Fruit fly (Drosophila melanogaster) whole organism, embryonic: ENCODE data around the gene Qsox2.

ENCODE experiments used
- B-H1 ChIP-seq: fragments of 200-800 bp; sonication (Bioruptor generic); IDR thresholded peaks from 3 replicates; pipeline ENCODE4 v1.3.6; 2022; ENCODE audit warnings: missing biosample characterization, missing genetic modification characterization
- BEAF-32 ChIP-seq: fragments of 200-800 bp; sonication (Bioruptor generic); optimal IDR thresholded peaks from 3 replicates; lab custom pipeline; 2017; ENCODE audit warnings: missing biosample characterization, missing genetic modification characterization, mild to moderate bottlenecking, moderate library complexity, missing genetic modification reagents
- CG10321 ChIP-seq: fragments of 200-800 bp; sonication (Bioruptor generic); IDR thresholded peaks from 2 replicates; pipeline ENCODE4 v1.3.6; 2022; ENCODE audit warnings: missing biosample characterization, missing genetic modification characterization
- CG10565 ChIP-seq: fragments of 200-800 bp; sonication (Bioruptor generic); optimal IDR thresholded peaks from 3 replicates; lab custom pipeline; 2016; ENCODE audit warnings: missing biosample characterization, mild to moderate bottlenecking, missing genetic modification characterization
- CG10959 ChIP-seq: fragments of 200-800 bp; sonication (Bioruptor generic); IDR thresholded peaks from 2 replicates; pipeline ENCODE4 v1.3.6; 2022; ENCODE audit warnings: missing biosample characterization, missing genetic modification characterization
- CG11560 ChIP-seq: fragments of 200-800 bp; sonication (Bioruptor generic); IDR thresholded peaks from 3 replicates; pipeline ENCODE4 v1.3.6; 2022; ENCODE audit warnings: missing biosample characterization, missing genetic modification characterization
- CG12155 ChIP-seq: fragments of 200-800 bp; sonication (Bioruptor generic); optimal IDR thresholded peaks from 3 replicates; lab custom pipeline; 2016; ENCODE audit warnings: missing biosample characterization, missing genetic modification characterization
- CG13287 ChIP-seq: fragments of 200-800 bp; sonication (Bioruptor generic); IDR thresholded peaks from 2 replicates; pipeline ENCODE4 v1.3.6; 2022; ENCODE audit warnings: missing biosample characterization, missing genetic modification characterization; ENCODE audit not compliant: partially characterized antibody
- CG1529 ChIP-seq: fragments of 200-800 bp; sonication (Bioruptor generic); optimal IDR thresholded peaks from 3 replicates; lab custom pipeline; 2018; ENCODE audit warnings: missing biosample characterization, missing genetic modification characterization
- CG17186 ChIP-seq: fragments of 200-800 bp; sonication (Bioruptor generic); optimal IDR thresholded peaks from 3 replicates; lab custom pipeline; 2017; ENCODE audit warnings: missing biosample characterization, missing genetic modification reagents, missing genetic modification characterization
- CG17328 ChIP-seq: fragments of 200-800 bp; sonication (Bioruptor generic); IDR thresholded peaks from 2 replicates; pipeline ENCODE4 v1.3.6; 2022; ENCODE audit warnings: missing biosample characterization, missing genetic modification characterization
- CG17361 ChIP-seq: fragments of 200-800 bp; sonication (Bioruptor generic); IDR thresholded peaks from 3 replicates; pipeline ENCODE4 v1.3.6; 2022; ENCODE audit warnings: missing biosample characterization, missing genetic modification characterization
- CG18011 ChIP-seq: fragments of 200-800 bp; sonication (Bioruptor generic); optimal IDR thresholded peaks from 2 replicates; lab custom pipeline; 2017; ENCODE audit warnings: missing biosample characterization, missing genetic modification characterization, mild to moderate bottlenecking, moderate library complexity, missing genotype
- CG18476 ChIP-seq: fragments of 200-800 bp; sonication (Bioruptor generic); optimal IDR thresholded peaks from 2 replicates; lab custom pipeline; 2016; ENCODE audit warnings: missing biosample characterization, mild to moderate bottlenecking, missing genetic modification characterization
- CG2199 ChIP-seq: fragments of 200-800 bp; sonication (Bioruptor generic); IDR thresholded peaks from 3 replicates; pipeline ENCODE4 v1.3.6; 2022; ENCODE audit warnings: missing biosample characterization, missing genetic modification characterization
- CG2202 ChIP-seq: fragments of 200-800 bp; sonication (Bioruptor generic); optimal IDR thresholded peaks from 2 replicates; lab custom pipeline; 2018; ENCODE audit warnings: missing biosample characterization, mild to moderate bottlenecking, missing genetic modification characterization
- CG31441 ChIP-seq: fragments of 200-800 bp; sonication (Bioruptor generic); IDR thresholded peaks from 2 replicates; pipeline ENCODE4 v1.3.6; 2022; ENCODE audit warnings: missing biosample characterization, missing genetic modification characterization
- CG33213 ChIP-seq: fragments of 200-800 bp; sonication (Bioruptor generic); optimal IDR thresholded peaks from 3 replicates; lab custom pipeline; 2016; ENCODE audit warnings: missing biosample characterization, missing genetic modification characterization
- CG33557 ChIP-seq: fragments of 200-800 bp; sonication (Bioruptor generic); optimal IDR thresholded peaks from 2 replicates; lab custom pipeline; 2019; ENCODE audit warnings: missing biosample characterization, mild to moderate bottlenecking, missing genetic modification characterization, moderate library complexity
- CG3407 ChIP-seq: fragments of 200-800 bp; sonication (Bioruptor generic); optimal IDR thresholded peaks from 2 replicates; lab custom pipeline; 2018; ENCODE audit warnings: missing biosample characterization, mild to moderate bottlenecking, missing genetic modification characterization
- CG3838 ChIP-seq: fragments of 200-800 bp; sonication (Bioruptor generic); optimal IDR thresholded peaks from 3 replicates; lab custom pipeline; 2016; ENCODE audit warnings: missing biosample characterization, missing genetic modification characterization
- CG42726 ChIP-seq: fragments of 200-800 bp; sonication (Bioruptor generic); IDR thresholded peaks from 2 replicates; pipeline ENCODE4 v1.3.6; 2022; ENCODE audit warnings: missing biosample characterization, missing genetic modification characterization; ENCODE audit not compliant: partially characterized antibody
- CG6175 ChIP-seq: fragments of 200-800 bp; sonication (Bioruptor generic); IDR thresholded peaks from 3 replicates; pipeline ENCODE4 v1.3.6; 2022; ENCODE audit warnings: missing biosample characterization, missing genetic modification characterization
- CG7745 ChIP-seq: fragments of 200-800 bp; sonication (Bioruptor generic); optimal IDR thresholded peaks from 2 replicates; lab custom pipeline; 2018; ENCODE audit warnings: missing biosample characterization, mild to moderate bottlenecking, missing genetic modification characterization, moderate library complexity
- Dad ChIP-seq: fragments of 200-800 bp; sonication (Bioruptor generic); optimal IDR thresholded peaks from 3 replicates; lab custom pipeline; 2016; ENCODE audit warnings: missing biosample characterization, missing genetic modification characterization
- Dll ChIP-seq: fragments of 200-800 bp; sonication (Bioruptor generic); IDR thresholded peaks from 4 replicates; pipeline ENCODE4 v1.3.6; 2022; ENCODE audit warnings: missing biosample characterization, missing genetic modification characterization; ENCODE audit not compliant: partially characterized antibody
- ERR ChIP-seq: fragments of 200-800 bp; sonication (Bioruptor generic); optimal IDR thresholded peaks from 2 replicates; lab custom pipeline; 2016; ENCODE audit warnings: missing biosample characterization, missing genetic modification characterization
- Elba2 ChIP-seq: fragments of 200-800 bp; sonication (Bioruptor generic); optimal IDR thresholded peaks from 3 replicates; lab custom pipeline; 2016; ENCODE audit warnings: missing biosample characterization, missing genetic modification characterization
- Fer3 ChIP-seq: fragments of 200-800 bp; sonication (Bioruptor generic); optimal IDR thresholded peaks from 2 replicates; lab custom pipeline; 2018; ENCODE audit warnings: missing biosample characterization, mild to moderate bottlenecking, missing genetic modification characterization, moderate library complexity
- Gug ChIP-seq: fragments of 200-800 bp; sonication (Bioruptor generic); IDR thresholded peaks from 4 replicates; pipeline ENCODE4 v1.3.6; 2022; ENCODE audit warnings: missing biosample characterization, missing genetic modification characterization
- Med ChIP-seq: fragments of 200-800 bp; sonication (Bioruptor generic); peaks from one replicate; lab custom pipeline; 2016; ENCODE audit warnings: missing biosample characterization, missing genetic modification characterization, mild to moderate bottlenecking, inconsistent platforms, moderate library complexity
- Six4 ChIP-seq: fragments of 200-800 bp; sonication (Bioruptor generic); optimal IDR thresholded peaks from 2 replicates; lab custom pipeline; 2016; ENCODE audit warnings: missing biosample characterization, missing genetic modification characterization
- Taf1 ChIP-seq: fragments of 200-800 bp; sonication (Bioruptor generic); IDR thresholded peaks from 2 replicates; pipeline ENCODE4 v1.3.6; 2022; ENCODE audit warnings: missing biosample characterization, missing genetic modification characterization
- Xbp1 ChIP-seq: fragments of 200-800 bp; sonication (Bioruptor generic); optimal IDR thresholded peaks from 3 replicates; lab custom pipeline; 2016; ENCODE audit warnings: missing biosample characterization, mild to moderate bottlenecking, missing genetic modification characterization
- YL-1 ChIP-seq: fragments of 200-800 bp; sonication (Bioruptor generic); optimal IDR thresholded peaks from 3 replicates; lab custom pipeline; 2017; ENCODE audit warnings: missing biosample characterization, mild to moderate bottlenecking, missing genetic modification characterization
- bcd ChIP-seq: fragments of 200-800 bp; sonication (Bioruptor generic); optimal IDR thresholded peaks from 2 replicates; lab custom pipeline; 2017; ENCODE audit warnings: missing biosample characterization, mild to moderate bottlenecking, missing genetic modification characterization
- chm ChIP-seq: fragments of 200-800 bp; sonication (Bioruptor generic); IDR thresholded peaks from 2 replicates; pipeline ENCODE4 v1.3.6; 2022; ENCODE audit warnings: missing biosample characterization, missing genetic modification characterization
- danr ChIP-seq: fragments of 200-800 bp; sonication (Bioruptor generic); IDR thresholded peaks from 2 replicates; pipeline ENCODE4 v1.3.6; 2022; ENCODE audit warnings: missing biosample characterization, missing genetic modification characterization
- fru ChIP-seq: fragments of >200 bp; optimal IDR thresholded peaks from 2 replicates; lab custom pipeline; 2017
- kni ChIP-seq: fragments of 200-800 bp; sonication (Bioruptor generic); optimal IDR thresholded peaks from 3 replicates; lab custom pipeline; 2017; ENCODE audit warnings: mild to moderate bottlenecking, missing biosample characterization, missing genetic modification reagents, missing genetic modification characterization
- lov ChIP-seq, 2 experiments: fragments of 200-800 bp in 1 of 2; fragments of >200 bp in 1 of 2; sonication (Bioruptor generic) in 1 of 2; IDR thresholded peaks in 1 of 2; optimal IDR thresholded peaks in 1 of 2; 2 replicates in 1 of 2; 3 replicates in 1 of 2; pipeline versions ENCODE4 v1.3.6 to Lab custom; 2017 to 2022; ENCODE audit warnings: missing biosample characterization in 1 of 2, missing genetic modification characterization in 1 of 2
- otp ChIP-seq: fragments of 200-800 bp; sonication (Bioruptor generic); IDR thresholded peaks from 3 replicates; pipeline ENCODE4, ENCODE4 v1.3.6; 2022; ENCODE audit warnings: missing biosample characterization, missing genetic modification characterization
- p53 ChIP-seq: fragments of 200-800 bp; sonication (Bioruptor generic); optimal IDR thresholded peaks from 2 replicates; lab custom pipeline; 2016; ENCODE audit warnings: missing biosample characterization, missing genetic modification characterization
- pb ChIP-seq: fragments of 200-800 bp; sonication (Bioruptor generic); optimal IDR thresholded peaks from 3 replicates; lab custom pipeline; 2016; ENCODE audit warnings: missing biosample characterization, missing genetic modification characterization
- peb ChIP-seq: fragments of 200-800 bp; sonication (Bioruptor generic); IDR thresholded peaks from 2 replicates; pipeline ENCODE4 v1.3.6; 2022; ENCODE audit warnings: missing biosample characterization, missing genetic modification characterization
- salm ChIP-seq: fragments of 200-800 bp; sonication (Bioruptor generic); optimal IDR thresholded peaks from 2 replicates; lab custom pipeline; 2018; ENCODE audit warnings: missing biosample characterization, mild to moderate bottlenecking, missing genetic modification characterization
- tgo ChIP-seq: fragments of 200-800 bp; sonication (Bioruptor generic); IDR thresholded peaks from 3 replicates; pipeline ENCODE4 v1.3.6; 2022; ENCODE audit warnings: missing biosample characterization, missing genetic modification characterization
- twi ChIP-seq: fragments of 200-800 bp; optimal IDR thresholded peaks from 2 replicates; lab custom pipeline; 2019; ENCODE audit warnings: missing biosample characterization, mild to moderate bottlenecking, missing genetic modification characterization, moderate library complexity
- tx ChIP-seq: fragments of 200-800 bp; sonication (Bioruptor generic); optimal IDR thresholded peaks from 2 replicates; lab custom pipeline; 2016; ENCODE audit warnings: missing biosample characterization, missing genetic modification characterization
- vnd ChIP-seq: fragments of 200-800 bp; sonication (Bioruptor generic); IDR thresholded peaks from 3 replicates; pipeline ENCODE4 v1.3.6; 2022; ENCODE audit warnings: missing biosample characterization, missing genetic modification characterization; ENCODE audit not compliant: partially characterized antibody
- zen ChIP-seq: fragments of 200-800 bp; sonication (Bioruptor generic); optimal IDR thresholded peaks from 3 replicates; lab custom pipeline; 2018; ENCODE audit warnings: missing biosample characterization, mild to moderate bottlenecking, missing genetic modification characterization, moderate library complexity

Qsox2 gene

dm6 chr3R:21874982-21875466 is 38.5 kb upstream of the Qsox2 start, which contains the start of gene CG6656 (continued):
- TF ChIP-seq chm (GFP tag; lab: Robert Waterston, UW), result peak; percentile 59; the same call in 1 of the 2 replicates
- no peak for TF ChIP-seq kni (GFP tag; lab: Kevin White, UChicago)
- TF ChIP-seq CG17328 (GFP tag; lab: Robert Waterston, UW), result no peak
- no peak for TF ChIP-seq CG17361 (GFP tag; lab: Robert Waterston, UW)
- no peak for TF ChIP-seq CG33557 (GFP tag; lab: Kevin White, UChicago)
- no peak for TF ChIP-seq CG1529
- no peak for TF ChIP-seq Dad (GFP tag; lab: Kevin White, UChicago)
- no peak for TF ChIP-seq peb (GFP tag; lab: Robert Waterston, UW)
- 0 out of 4 replicates have a peak, but pooled peaks have one; percentile 8 for TF ChIP-seq Dll (GFP tag; lab: Robert Waterston, UW)
- no peak for TF ChIP-seq tgo (GFP tag; lab: Robert Waterston, UW)
- TF ChIP-seq CG6175, result no peak; the same call in 2 of the 3 replicates
- no peak for TF ChIP-seq Taf1 (GFP tag; lab: Robert Waterston, UW)
- no peak for TF ChIP-seq CG2202
- no peak for TF ChIP-seq CG33213 (GFP tag; lab: Kevin White, UChicago)
- TF ChIP-seq danr (GFP tag; lab: Robert Waterston, UW), result no peak
- TF ChIP-seq B-H1 (GFP tag; lab: Robert Waterston, UW), result no peak
- no peak for TF ChIP-seq CG10565 (GFP tag; lab: Kevin White, UChicago)
- no peak for TF ChIP-seq lov (optimal IDR thresholded peaks at IDR 0.05; lab: Kevin White, UChicago)
- TF ChIP-seq lov (GFP tag; IDR thresholded peaks at IDR 0.05; lab: Robert Waterston, UW), result no peak
- no peak for TF ChIP-seq CG3407
- TF ChIP-seq CG3838 (GFP tag; lab: Kevin White, UChicago), result no peak
- TF ChIP-seq Six4, result no peak
- peak; percentile 84 for TF ChIP-seq CG10321 (GFP tag; lab: Robert Waterston, UW)
- TF ChIP-seq YL-1 (GFP tag; lab: Kevin White, UChicago), result no peak
- TF ChIP-seq CG7745 (tag; lab: Kevin White, UChicago), result peak; percentile 67
- no peak for TF ChIP-seq twi
- no peak for TF ChIP-seq zen (tag; lab: Kevin White, UChicago)
- peak; percentile 81 for TF ChIP-seq Med (GFP tag; lab: Kevin White, UChicago)
- TF ChIP-seq CG2199 (GFP tag; lab: Robert Waterston, UW), result no peak
- TF ChIP-seq CG11560 (tag; lab: Robert Waterston, UW), result no peak
- peak; percentile 27 for TF ChIP-seq pb (GFP tag; lab: Kevin White, UChicago)
- peak; percentile 33; the same call in 1 of the 2 replicates for TF ChIP-seq CG13287 (GFP tag; lab: Robert Waterston, UW)
- no peak for TF ChIP-seq Xbp1 (GFP tag; lab: Kevin White, UChicago)
- no peak for TF ChIP-seq CG10959 (GFP tag; lab: Robert Waterston, UW)
- TF ChIP-seq p53 (GFP tag; lab: Kevin White, UChicago), result no peak
- TF ChIP-seq bcd (GFP tag; lab: Kevin White, UChicago), result no peak
- TF ChIP-seq CG42726, result no peak
- no peak for TF ChIP-seq fru (lab: Kevin White, UChicago)
- TF ChIP-seq tx (GFP tag; lab: Kevin White, UChicago), result no peak
- no peak for TF ChIP-seq vnd (GFP tag; lab: Robert Waterston, UW)
- TF ChIP-seq ERR (GFP tag; lab: Kevin White, UChicago), result no peak
- no peak for TF ChIP-seq CG18476 (GFP tag; lab: Kevin White, UChicago)
- no peak for TF ChIP-seq Gug (GFP tag; lab: Robert Waterston, UW)
- TF ChIP-seq CG12155 (GFP tag; lab: Kevin White, UChicago), result peak; percentile 25
- no peak for TF ChIP-seq CG17186 (GFP tag; lab: Kevin White, UChicago)
- TF ChIP-seq BEAF-32 (GFP tag; lab: Kevin White, UChicago), result no peak
- TF ChIP-seq Elba2 (GFP tag; lab: Kevin White, UChicago), result no peak
- no peak for TF ChIP-seq Fer3 (tag; lab: Kevin White, UChicago)
- TF ChIP-seq salm (tag; lab: Kevin White, UChicago), result no peak
- TF ChIP-seq CG18011 (GFP tag; lab: Kevin White, UChicago), result no peak
- no peak for TF ChIP-seq otp (GFP tag; lab: Robert Waterston, UW)
- no peak for TF ChIP-seq CG31441 (GFP tag; lab: Robert Waterston, UW)
